Fruit fly (Drosophila melanogaster) whole organism, embryonic: ENCODE measurements around the gene mRpL24.
A peak's percentile ranks its signal among the peaks of the same experiment; 100 is the strongest.

Experiments
- C15 ChIP-seq: fragments of 200-800 bp; sonication (Bioruptor generic); IDR thresholded peaks from 3 replicates; pipeline ENCODE4 v1.3.6; 2022; ENCODE audit warnings: missing biosample characterization, missing genetic modification characterization
- CG10321 ChIP-seq: fragments of 200-800 bp; sonication (Bioruptor generic); IDR thresholded peaks from 2 replicates; pipeline ENCODE4 v1.3.6; 2022; ENCODE audit warnings: missing biosample characterization, missing genetic modification characterization
- CG10565 ChIP-seq: fragments of 200-800 bp; sonication (Bioruptor generic); optimal IDR thresholded peaks from 3 replicates; lab custom pipeline; 2016; ENCODE audit warnings: missing biosample characterization, mild to moderate bottlenecking, missing genetic modification characterization
- CG12071 ChIP-seq: fragments of 200-800 bp; sonication (Bioruptor generic); optimal IDR thresholded peaks from 3 replicates; lab custom pipeline; 2018; ENCODE audit warnings: missing biosample characterization, mild to moderate bottlenecking, missing genetic modification characterization
- CG12236 ChIP-seq: fragments of 200-800 bp; sonication (Bioruptor generic); optimal IDR thresholded peaks from 2 replicates; lab custom pipeline; 2016; ENCODE audit warnings: missing biosample characterization, missing genetic modification characterization
- CG12299 ChIP-seq: fragments of 200-800 bp; sonication (Bioruptor generic); optimal IDR thresholded peaks from 2 replicates; lab custom pipeline; 2018; ENCODE audit warnings: missing biosample characterization, mild to moderate bottlenecking, missing genetic modification characterization
- CG12942 ChIP-seq: fragments of 200-800 bp; sonication (Bioruptor generic); optimal IDR thresholded peaks from 3 replicates; lab custom pipeline; 2016; ENCODE audit warnings: missing biosample characterization, missing genetic modification characterization
- CG13287 ChIP-seq: fragments of 200-800 bp; sonication (Bioruptor generic); IDR thresholded peaks from 2 replicates; pipeline ENCODE4 v1.3.6; 2022; ENCODE audit warnings: missing biosample characterization, missing genetic modification characterization; ENCODE audit not compliant: partially characterized antibody
- CG16815 ChIP-seq: fragments of 200-800 bp; sonication (Bioruptor generic); optimal IDR thresholded peaks from 3 replicates; lab custom pipeline; 2017; ENCODE audit warnings: missing biosample characterization, mild to moderate bottlenecking, missing genetic modification characterization
- CG17829 ChIP-seq: fragments of 200-800 bp; optimal IDR thresholded peaks from 2 replicates; lab custom pipeline; 2019; ENCODE audit warnings: missing biosample characterization, mild to moderate bottlenecking, missing genetic modification characterization, moderate library complexity
- CG1832 ChIP-seq: fragments of 200-800 bp; sonication (Bioruptor generic); optimal IDR thresholded peaks from 2 replicates; lab custom pipeline; 2017; ENCODE audit warnings: missing biosample characterization, mild to moderate bottlenecking, missing genetic modification characterization, inconsistent platforms
- CG2875 ChIP-seq: fragments of 200-800 bp; sonication (Bioruptor generic); optimal IDR thresholded peaks from 2 replicates; lab custom pipeline; 2017; ENCODE audit warnings: missing biosample characterization, mild to moderate bottlenecking, missing genetic modification characterization, missing genetic modification reagents
- CG30020 ChIP-seq: fragments of 200-800 bp; optimal IDR thresholded peaks from 2 replicates; lab custom pipeline; 2019; ENCODE audit warnings: missing biosample characterization, mild to moderate bottlenecking, missing genetic modification characterization, moderate library complexity
- CG42726 ChIP-seq: fragments of 200-800 bp; sonication (Bioruptor generic); IDR thresholded peaks from 2 replicates; pipeline ENCODE4 v1.3.6; 2022; ENCODE audit warnings: missing biosample characterization, missing genetic modification characterization; ENCODE audit not compliant: partially characterized antibody
- CG5180 ChIP-seq: fragments of 200-800 bp; sonication (Bioruptor generic); optimal IDR thresholded peaks from 3 replicates; lab custom pipeline; 2017; ENCODE audit warnings: missing biosample characterization, missing genetic modification characterization, mild to moderate bottlenecking, moderate library complexity, missing genetic modification reagents
- CG6175 ChIP-seq: fragments of 200-800 bp; sonication (Bioruptor generic); IDR thresholded peaks from 3 replicates; pipeline ENCODE4 v1.3.6; 2022; ENCODE audit warnings: missing biosample characterization, missing genetic modification characterization
- CG6272 ChIP-seq: fragments of 200-800 bp; sonication (Bioruptor generic); IDR thresholded peaks from 2 replicates; pipeline ENCODE4 v1.3.6; 2022; ENCODE audit warnings: missing biosample characterization, missing genetic modification characterization
- CG6654 ChIP-seq: fragments of 200-800 bp; sonication (Bioruptor generic); optimal IDR thresholded peaks from 2 replicates; lab custom pipeline; 2017; ENCODE audit warnings: missing biosample characterization, mild to moderate bottlenecking, missing genetic modification characterization
- CG6791 ChIP-seq: fragments of 200-800 bp; sonication (Bioruptor generic); IDR thresholded peaks from 3 replicates; pipeline ENCODE4 v1.3.6; 2022; ENCODE audit warnings: missing biosample characterization, missing genetic modification characterization; ENCODE audit not compliant: partially characterized antibody
- CG8388 ChIP-seq: fragments of 200-800 bp; sonication (Bioruptor generic); optimal IDR thresholded peaks from 2 replicates; lab custom pipeline; 2019; ENCODE audit warnings: missing biosample characterization, mild to moderate bottlenecking, missing genetic modification characterization, moderate library complexity
- CoRest ChIP-seq: fragments of 200-800 bp; sonication (Bioruptor generic); optimal IDR thresholded peaks from 3 replicates; lab custom pipeline; 2018; ENCODE audit warnings: missing biosample characterization, mild to moderate bottlenecking, missing genetic modification characterization, moderate library complexity
- Dip2 ChIP-seq: fragments of 200-800 bp; sonication (Bioruptor generic); IDR thresholded peaks from 2 replicates; pipeline ENCODE4 v1.3.6; 2022; ENCODE audit warnings: missing biosample characterization, missing genetic modification characterization
- Eip74EF ChIP-seq, 2 experiments: fragments of 200-800 bp in 1 of 2; fragments of >200 bp in 1 of 2; sonication (Bioruptor generic) in 1 of 2; optimal IDR thresholded peaks; 2 replicates each; lab custom pipeline; 2017 to 2019; ENCODE audit warnings: missing biosample characterization in 2 of 2, missing genetic modification characterization in 2 of 2, mild to moderate bottlenecking in 1 of 2, moderate library complexity in 1 of 2
- Hmx ChIP-seq: fragments of 200-800 bp; sonication (Bioruptor generic); optimal IDR thresholded peaks from 2 replicates; lab custom pipeline; 2016; ENCODE audit warnings: missing biosample characterization, missing genetic modification characterization
- Hr78 ChIP-seq, 2 experiments: fragments of 200-800 bp in 1 of 2; fragments of >200 bp in 1 of 2; sonication (Bioruptor generic) in 1 of 2; optimal IDR thresholded peaks; 2 replicates each; lab custom pipeline; 2017 to 2019; ENCODE audit warnings: missing biosample characterization in 2 of 2, missing genetic modification characterization in 2 of 2, mild to moderate bottlenecking in 1 of 2, moderate library complexity in 1 of 2
- MTF-1 ChIP-seq: fragments of 200-800 bp; sonication (Bioruptor generic); optimal IDR thresholded peaks from 2 replicates; lab custom pipeline; 2018; ENCODE audit warnings: missing biosample characterization, mild to moderate bottlenecking, missing genetic modification characterization, borderline replicate concordance
- Med ChIP-seq: fragments of 200-800 bp; sonication (Bioruptor generic); peaks from one replicate; lab custom pipeline; 2016; ENCODE audit warnings: missing biosample characterization, missing genetic modification characterization, mild to moderate bottlenecking, inconsistent platforms, moderate library complexity
- Mes4 ChIP-seq: fragments of 200-800 bp; sonication (Bioruptor generic); optimal IDR thresholded peaks from 2 replicates; lab custom pipeline; 2016; ENCODE audit warnings: missing biosample characterization, missing genetic modification characterization
- Rfx ChIP-seq: fragments of 200-800 bp; sonication (Bioruptor generic); IDR thresholded peaks from 2 replicates; pipeline ENCODE4 v1.3.6; 2022; ENCODE audit warnings: missing biosample characterization, missing genetic modification characterization
- Sin3A ChIP-seq: fragments of >200 bp; optimal IDR thresholded peaks from 2 replicates; lab custom pipeline; 2018
- Stat92E ChIP-seq, 3 experiments: fragments of >200 bp in 2 of 3; fragments of 200-800 bp in 1 of 3; sonication (Bioruptor generic) in 1 of 3; optimal IDR thresholded peaks; 2 replicates each; lab custom pipeline; 2017 to 2019; ENCODE audit warnings: missing biosample characterization in 3 of 3, missing genetic modification characterization in 3 of 3, mild to moderate bottlenecking in 1 of 3, moderate library complexity in 1 of 3
- ase ChIP-seq: fragments of 200-800 bp; sonication (Bioruptor generic); IDR thresholded peaks from 3 replicates; pipeline ENCODE4 v1.3.6; 2022; ENCODE audit warnings: missing biosample characterization, missing genetic modification characterization
- corto ChIP-seq: fragments of 200-800 bp; sonication (Bioruptor generic); optimal IDR thresholded peaks from 2 replicates; lab custom pipeline; 2016; ENCODE audit warnings: missing biosample characterization, mild to moderate bottlenecking, missing genetic modification characterization, moderate library complexity
- dm ChIP-seq: fragments of 200-800 bp; sonication (Bioruptor generic); optimal IDR thresholded peaks from 3 replicates; lab custom pipeline; 2016; ENCODE audit warnings: missing biosample characterization, missing genetic modification characterization
- dmrt99B ChIP-seq: fragments of 200-800 bp; sonication (Bioruptor generic); optimal IDR thresholded peaks from 2 replicates; lab custom pipeline; 2018; ENCODE audit warnings: missing biosample characterization, mild to moderate bottlenecking, missing genetic modification characterization, moderate library complexity
- eve ChIP-seq, 2 experiments: fragments of >200 bp; optimal IDR thresholded peaks; 2 replicates each; lab custom pipeline; 2017; ENCODE audit warnings: missing biosample characterization in 2 of 2, missing genetic modification characterization in 2 of 2
- gsb ChIP-seq: fragments of 200-800 bp; sonication (Bioruptor generic); IDR thresholded peaks from 2 replicates; pipeline ENCODE4 v1.3.6; 2022; ENCODE audit warnings: missing biosample characterization, missing genetic modification characterization
- nom ChIP-seq: fragments of 200-800 bp; sonication (Bioruptor generic); optimal IDR thresholded peaks from 2 replicates; lab custom pipeline; 2017; ENCODE audit warnings: missing biosample characterization, missing genetic modification characterization, mild to moderate bottlenecking, moderate library complexity, missing genetic modification reagents
- p53 ChIP-seq: fragments of 200-800 bp; sonication (Bioruptor generic); optimal IDR thresholded peaks from 2 replicates; lab custom pipeline; 2016; ENCODE audit warnings: missing biosample characterization, missing genetic modification characterization
- pb ChIP-seq: fragments of 200-800 bp; sonication (Bioruptor generic); optimal IDR thresholded peaks from 3 replicates; lab custom pipeline; 2016; ENCODE audit warnings: missing biosample characterization, missing genetic modification characterization
- peb ChIP-seq: fragments of 200-800 bp; sonication (Bioruptor generic); IDR thresholded peaks from 2 replicates; pipeline ENCODE4 v1.3.6; 2022; ENCODE audit warnings: missing biosample characterization, missing genetic modification characterization
- phol ChIP-seq: fragments of 200-800 bp; sonication (Bioruptor generic); optimal IDR thresholded peaks from 3 replicates; lab custom pipeline; 2018; ENCODE audit warnings: missing biosample characterization, mild to moderate bottlenecking, missing genetic modification characterization, moderate library complexity
- pzg ChIP-seq: fragments of 200-800 bp; sonication (Bioruptor generic); optimal IDR thresholded peaks from 3 replicates; lab custom pipeline; 2018; ENCODE audit warnings: missing biosample characterization, mild to moderate bottlenecking, missing genetic modification characterization, moderate library complexity
- run ChIP-seq: fragments of 200-800 bp; sonication (Bioruptor generic); optimal IDR thresholded peaks from 3 replicates; lab custom pipeline; 2018; ENCODE audit warnings: missing biosample characterization, mild to moderate bottlenecking, missing genetic modification characterization
- sc ChIP-seq, 3 experiments: fragments of >200 bp in 2 of 3; fragments of 200-800 bp in 1 of 3; sonication (Bioruptor generic) in 1 of 3; optimal IDR thresholded peaks; 2 replicates in 2 of 3; 3 replicates in 1 of 3; lab custom pipeline; 2017; ENCODE audit warnings: mild to moderate bottlenecking in 1 of 3, missing biosample characterization in 1 of 3, missing genetic modification characterization in 1 of 3, missing genetic modification reagents in 1 of 3
- sim ChIP-seq: fragments of 200-800 bp; sonication (Bioruptor generic); IDR thresholded peaks from 2 replicates; pipeline ENCODE4 v1.3.6; 2022; ENCODE audit warnings: missing biosample characterization, missing genetic modification characterization
- usp ChIP-seq: fragments of >200 bp; optimal IDR thresholded peaks from 2 replicates; lab custom pipeline; 2017; ENCODE audit warnings: missing biosample characterization, missing genetic modification characterization
- yki ChIP-seq: fragments of >200 bp; optimal IDR thresholded peaks from 3 replicates; lab custom pipeline; 2018

The mRpL24 gene

DNA sequence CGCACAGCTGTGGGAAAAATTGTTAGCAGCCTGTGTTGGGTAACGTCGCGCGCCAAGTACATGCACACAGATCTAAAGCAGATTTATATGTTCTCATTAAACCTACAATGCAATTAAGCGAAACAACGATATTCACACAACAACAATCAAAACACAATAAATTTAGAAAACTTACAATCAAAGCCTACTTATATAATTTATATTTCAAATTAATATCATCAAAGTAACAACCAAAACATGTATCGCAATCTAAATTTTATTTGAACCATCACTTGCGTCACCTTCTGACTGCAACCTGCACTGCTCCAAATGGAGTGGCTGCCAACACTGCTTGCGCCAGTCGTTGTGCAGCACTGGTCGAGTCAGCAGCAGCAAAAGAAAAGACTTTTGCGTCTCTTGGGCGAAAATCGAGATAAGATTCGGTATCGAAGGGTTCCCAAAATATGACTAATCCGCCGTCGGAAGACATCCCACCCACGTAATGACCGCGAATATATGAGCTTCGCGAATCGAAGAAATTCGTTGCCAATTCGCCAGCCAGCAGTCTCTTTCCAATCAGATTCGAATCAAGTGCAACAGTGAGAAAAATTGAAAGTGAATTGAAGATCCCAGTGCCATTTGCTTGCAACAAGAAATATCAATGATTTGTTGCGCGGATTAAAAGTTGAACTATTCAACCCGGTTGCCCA, 36.3 kb upstream of the mRpL24 start, which contains the start of the genes CG8892 and CG34126 (continued):
- peak; percentile 90 for TF ChIP-seq dm (GFP tag; lab: Kevin White, UChicago)
- peak in 1 of 3 experiments; percentile 76 for TF ChIP-seq Stat92E (GFP tag; optimal IDR thresholded peaks at IDR 0.05; lab: Kevin White, UChicago)
- TF ChIP-seq CG6654 (GFP tag; lab: Kevin White, UChicago) = peak; percentile 86
- peak; percentile 3 for TF ChIP-seq CG1832 (GFP tag; lab: Kevin White, UChicago)
- TF ChIP-seq CG2875 (GFP tag; lab: Kevin White, UChicago) = peak; percentile 91
- peak; percentile 86 for TF ChIP-seq CG5180 (GFP tag; lab: Kevin White, UChicago)
- TF ChIP-seq CG13287 (GFP tag; lab: Robert Waterston, UW) = peak; percentile 30; the same call in 1 of the 2 replicates
- TF ChIP-seq CG10321 = peak; percentile 69
- peak; percentile 92 for TF ChIP-seq CG12299 (tag; lab: Kevin White, UChicago)
- peak; percentile 87 for TF ChIP-seq CG12236 (GFP tag; lab: Kevin White, UChicago)
- TF ChIP-seq Eip74EF (GFP tag; optimal IDR thresholded peaks at IDR 0.05; lab: Kevin White, UChicago) = peak in 1 of 2 experiments; percentile 85
- TF ChIP-seq p53 = peak; percentile 81
- TF ChIP-seq ase (GFP tag; lab: Robert Waterston, UW) = peak; percentile 92
- peak; percentile 99 for TF ChIP-seq CoRest (tag; lab: Kevin White, UChicago)
- peak; percentile 94 for TF ChIP-seq Hmx (GFP tag; lab: Kevin White, UChicago)
- TF ChIP-seq Dip2 (GFP tag; lab: Robert Waterston, UW) = peak; percentile 71
- peak; percentile 84 for TF ChIP-seq pzg
- TF ChIP-seq pb (GFP tag; lab: Kevin White, UChicago) = peak; percentile 85
- TF ChIP-seq Mes4 = peak; percentile 87
- peak; percentile 93 for TF ChIP-seq peb (GFP tag; lab: Robert Waterston, UW)
- peak; percentile 89 for TF ChIP-seq C15
- peak; percentile 92 for TF ChIP-seq CG6175 (GFP tag; lab: Robert Waterston, UW)
- TF ChIP-seq run (tag; lab: Kevin White, UChicago) = peak; percentile 82
- TF ChIP-seq CG6791 = 0 out of 3 replicates have a peak, but pooled peaks have one; percentile 19
- TF ChIP-seq Hr78 (GFP tag; optimal IDR thresholded peaks at IDR 0.05; lab: Kevin White, UChicago) = peak in 1 of 2 experiments; percentile 75
- TF ChIP-seq MTF-1 = peak; percentile 81
- peak; percentile 99 for TF ChIP-seq CG12942 (GFP tag; lab: Kevin White, UChicago)
- no peak for TF ChIP-seq sc (optimal IDR thresholded peaks at IDR 0.05; lab: Kevin White, UChicago)
- peak; percentile 96 for TF ChIP-seq sc (GFP tag; optimal IDR thresholded peaks at IDR 0.05; lab: Kevin White, UChicago)
- TF ChIP-seq nom (GFP tag; lab: Kevin White, UChicago) = peak; percentile 88
- TF ChIP-seq yki (lab: Kevin White, UChicago) = no peak
- TF ChIP-seq CG16815 = peak; percentile 99
- peak; percentile 92 for TF ChIP-seq CG10565 (GFP tag; lab: Kevin White, UChicago)
- TF ChIP-seq Med = peak; percentile 99
- peak; percentile 97 for TF ChIP-seq CG6272
- peak in 1 of 2 experiments; percentile 84 for TF ChIP-seq eve (GFP tag; optimal IDR thresholded peaks at IDR 0.05; lab: Kevin White, UChicago)
- peak; percentile 73 for TF ChIP-seq CG42726 (GFP tag; lab: Robert Waterston, UW)
- peak; percentile 93 for TF ChIP-seq CG8388 (GFP tag; lab: Kevin White, UChicago)
- TF ChIP-seq sim = peak; percentile 87
- TF ChIP-seq dmrt99B (tag; lab: Kevin White, UChicago) = peak; percentile 95
- peak; percentile 98 for TF ChIP-seq phol (tag; lab: Kevin White, UChicago)
- peak; percentile 89 for TF ChIP-seq CG30020 (tag; lab: Kevin White, UChicago)
- TF ChIP-seq CG12071 (GFP tag; lab: Kevin White, UChicago) = peak; percentile 88
- TF ChIP-seq Rfx (GFP tag; lab: Robert Waterston, UW) = peak; percentile 98
- TF ChIP-seq usp (GFP tag; lab: Kevin White, UChicago) = no peak
- peak; percentile 99 for TF ChIP-seq Sin3A (lab: Kevin White, UChicago)
- TF ChIP-seq gsb = peak; percentile 91
- peak; percentile 98 for TF ChIP-seq CG17829
- TF ChIP-seq corto (GFP tag; lab: Kevin White, UChicago) = peak; percentile 95
